Fruit fly (Drosophila melanogaster) whole organism, embryonic: Measurements from ENCODE around the gene CHES-1-like.

Experiments used
- B-H1 ChIP-seq: fragments of 200-800 bp; sonication (Bioruptor generic); IDR thresholded peaks from 3 replicates; pipeline ENCODE4 v1.3.6; 2022; ENCODE audit warnings: missing biosample characterization, missing genetic modification characterization
- Bteb2 ChIP-seq: fragments of 200-800 bp; sonication (Bioruptor generic); optimal IDR thresholded peaks from 2 replicates; lab custom pipeline; 2016; ENCODE audit warnings: missing biosample characterization, missing genetic modification characterization
- CG10209 ChIP-seq: fragments of 200-800 bp; sonication (Bioruptor generic); optimal IDR thresholded peaks from 3 replicates; lab custom pipeline; 2017; ENCODE audit warnings: missing biosample characterization, mild to moderate bottlenecking, missing genetic modification characterization, missing genetic modification reagents
- CG10959 ChIP-seq: fragments of 200-800 bp; sonication (Bioruptor generic); IDR thresholded peaks from 2 replicates; pipeline ENCODE4 v1.3.6; 2022; ENCODE audit warnings: missing biosample characterization, missing genetic modification characterization
- CG11723 ChIP-seq: fragments of 200-800 bp; sonication (Bioruptor generic); optimal IDR thresholded peaks from 2 replicates; lab custom pipeline; 2017; ENCODE audit warnings: missing biosample characterization, mild to moderate bottlenecking, missing genetic modification characterization
- CG13296 ChIP-seq: fragments of 200-800 bp; sonication (Bioruptor generic); optimal IDR thresholded peaks from 3 replicates; lab custom pipeline; 2018; ENCODE audit warnings: missing biosample characterization, mild to moderate bottlenecking, missing genetic modification characterization
- CG14667 ChIP-seq: fragments of 200-800 bp; sonication (Bioruptor generic); IDR thresholded peaks from 2 replicates; pipeline ENCODE4 v1.3.6; 2022; ENCODE audit warnings: missing biosample characterization, missing genetic modification characterization
- CG1602 ChIP-seq: fragments of 200-800 bp; sonication (Bioruptor generic); optimal IDR thresholded peaks from 3 replicates; lab custom pipeline; 2016; ENCODE audit warnings: missing biosample characterization, missing genetic modification characterization
- CG16815 ChIP-seq: fragments of 200-800 bp; sonication (Bioruptor generic); optimal IDR thresholded peaks from 3 replicates; lab custom pipeline; 2017; ENCODE audit warnings: missing biosample characterization, mild to moderate bottlenecking, missing genetic modification characterization
- CG17912 ChIP-seq: fragments of 200-800 bp; sonication (Bioruptor generic); optimal IDR thresholded peaks from 2 replicates; lab custom pipeline; 2018; ENCODE audit warnings: missing biosample characterization, mild to moderate bottlenecking, missing genetic modification characterization
- CG18619 ChIP-seq: fragments of 200-800 bp; sonication (Bioruptor generic); optimal IDR thresholded peaks from 3 replicates; lab custom pipeline; 2017; ENCODE audit warnings: missing biosample characterization, mild to moderate bottlenecking, missing genetic modification characterization
- CG30020 ChIP-seq: fragments of 200-800 bp; optimal IDR thresholded peaks from 2 replicates; lab custom pipeline; 2019; ENCODE audit warnings: missing biosample characterization, mild to moderate bottlenecking, missing genetic modification characterization, moderate library complexity
- CG32767 ChIP-seq: fragments of 200-800 bp; sonication (Bioruptor generic); IDR thresholded peaks from 2 replicates; pipeline ENCODE4 v1.3.6; 2022; ENCODE audit warnings: missing biosample characterization, missing genetic modification characterization
- CG33557 ChIP-seq: fragments of 200-800 bp; sonication (Bioruptor generic); optimal IDR thresholded peaks from 2 replicates; lab custom pipeline; 2019; ENCODE audit warnings: missing biosample characterization, mild to moderate bottlenecking, missing genetic modification characterization, moderate library complexity
- CG6791 ChIP-seq: fragments of 200-800 bp; sonication (Bioruptor generic); IDR thresholded peaks from 3 replicates; pipeline ENCODE4 v1.3.6; 2022; ENCODE audit warnings: missing biosample characterization, missing genetic modification characterization; ENCODE audit not compliant: partially characterized antibody
- Chrac-16 ChIP-seq: fragments of 200-800 bp; sonication (Bioruptor generic); optimal IDR thresholded peaks from 3 replicates; lab custom pipeline; 2016; ENCODE audit warnings: missing biosample characterization, missing genetic modification characterization
- Doc3 ChIP-seq: fragments of 200-800 bp; sonication (Bioruptor generic); IDR thresholded peaks from 3 replicates; pipeline ENCODE4 v1.3.6; 2022; ENCODE audit warnings: missing biosample characterization, missing genetic modification characterization; ENCODE audit not compliant: partially characterized antibody
- ERR ChIP-seq: fragments of 200-800 bp; sonication (Bioruptor generic); optimal IDR thresholded peaks from 2 replicates; lab custom pipeline; 2016; ENCODE audit warnings: missing biosample characterization, missing genetic modification characterization
- HHEX ChIP-seq: fragments of 200-800 bp; sonication (Bioruptor generic); optimal IDR thresholded peaks from 3 replicates; lab custom pipeline; 2017; ENCODE audit warnings: missing biosample characterization, mild to moderate bottlenecking, missing genetic modification characterization, missing genetic modification reagents
- HLH4C ChIP-seq: fragments of 200-800 bp; sonication (Bioruptor generic); IDR thresholded peaks from 3 replicates; pipeline ENCODE4 v1.3.6; 2022; ENCODE audit warnings: missing biosample characterization, missing genetic modification characterization; ENCODE audit not compliant: partially characterized antibody
- Hand ChIP-seq: fragments of 200-800 bp; sonication (Bioruptor generic); optimal IDR thresholded peaks from 2 replicates; lab custom pipeline; 2017; ENCODE audit warnings: mild to moderate bottlenecking, missing biosample characterization, missing genetic modification reagents, missing genetic modification characterization
- Lhr ChIP-seq: fragments of 200-800 bp; sonication (Bioruptor generic); optimal IDR thresholded peaks from 3 replicates; lab custom pipeline; 2017; ENCODE audit warnings: mild to moderate bottlenecking, missing biosample characterization, missing genetic modification reagents, missing genetic modification characterization
- Med ChIP-seq: fragments of 200-800 bp; sonication (Bioruptor generic); peaks from one replicate; lab custom pipeline; 2016; ENCODE audit warnings: missing biosample characterization, missing genetic modification characterization, mild to moderate bottlenecking, inconsistent platforms, moderate library complexity
- Sox100B ChIP-seq: fragments of 200-800 bp; sonication (Bioruptor generic); optimal IDR thresholded peaks from 3 replicates; lab custom pipeline; 2018; ENCODE audit warnings: missing biosample characterization, mild to moderate bottlenecking, missing genetic modification characterization
- bowl ChIP-seq: fragments of 200-800 bp; sonication (Bioruptor generic); IDR thresholded peaks from 2 replicates; pipeline ENCODE4 v1.3.6; 2022; ENCODE audit warnings: missing biosample characterization, missing genetic modification characterization
- cad ChIP-seq: fragments of >200 bp; optimal IDR thresholded peaks from 2 replicates; lab custom pipeline; 2017; ENCODE audit warnings: missing biosample characterization, missing genetic modification characterization
- fd102C ChIP-seq: fragments of 200-800 bp; sonication (Bioruptor generic); optimal IDR thresholded peaks from 2 replicates; lab custom pipeline; 2018; ENCODE audit warnings: missing biosample characterization, mild to moderate bottlenecking, missing genetic modification characterization, moderate library complexity
- fu2 ChIP-seq: fragments of 200-800 bp; sonication (Bioruptor generic); optimal IDR thresholded peaks from 2 replicates; lab custom pipeline; 2016; ENCODE audit warnings: missing biosample characterization, missing genetic modification characterization
- gro ChIP-seq: fragments of 200-800 bp; sonication (Bioruptor generic); optimal IDR thresholded peaks from 2 replicates; lab custom pipeline; 2016; ENCODE audit warnings: missing biosample characterization, missing genetic modification characterization
- gsb-n ChIP-seq: fragments of 200-800 bp; sonication (Bioruptor generic); optimal IDR thresholded peaks from 3 replicates; lab custom pipeline; 2018; ENCODE audit warnings: missing biosample characterization, mild to moderate bottlenecking, missing genetic modification characterization
- hbn ChIP-seq: fragments of 200-800 bp; sonication (Bioruptor generic); IDR thresholded peaks from 2 replicates; pipeline ENCODE4 v1.3.6; 2022; ENCODE audit warnings: missing biosample characterization, missing genetic modification characterization; ENCODE audit not compliant: partially characterized antibody
- her ChIP-seq: fragments of 200-800 bp; sonication (Bioruptor generic); optimal IDR thresholded peaks from 2 replicates; lab custom pipeline; 2016; ENCODE audit warnings: missing biosample characterization, missing genetic modification characterization
- hkb ChIP-seq, 2 experiments: fragments of 200-800 bp in 1 of 2; fragments of >200 bp in 1 of 2; sonication (Bioruptor generic) in 1 of 2; IDR thresholded peaks in 1 of 2; optimal IDR thresholded peaks in 1 of 2; 2 replicates each; pipeline versions ENCODE4 v1.3.6 to Lab custom; 2017 to 2022; ENCODE audit warnings: missing biosample characterization in 1 of 2, missing genetic modification characterization in 1 of 2
- ind ChIP-seq: fragments of 200-800 bp; sonication (Bioruptor generic); optimal IDR thresholded peaks from 3 replicates; lab custom pipeline; 2016; ENCODE audit warnings: missing biosample characterization, missing genetic modification characterization
- kah ChIP-seq: fragments of 200-800 bp; sonication (Bioruptor generic); optimal IDR thresholded peaks from 2 replicates; lab custom pipeline; 2018; ENCODE audit warnings: missing biosample characterization, mild to moderate bottlenecking, missing genetic modification characterization
- ken ChIP-seq: fragments of 200-800 bp; sonication (Bioruptor generic); IDR thresholded peaks from 3 replicates; pipeline ENCODE4 v1.3.6; 2022; ENCODE audit warnings: missing biosample characterization, missing genetic modification characterization
- lola ChIP-seq, 3 experiments: fragments of >200 bp in 2 of 3; fragments of 200-800 bp in 1 of 3; sonication (Bioruptor generic) in 1 of 3; optimal IDR thresholded peaks; 2 replicates each; lab custom pipeline; 2017 to 2019; ENCODE audit warnings: missing biosample characterization in 3 of 3, missing genetic modification characterization in 3 of 3, mild to moderate bottlenecking in 1 of 3, moderate library complexity in 1 of 3
- mam ChIP-seq: fragments of 200-800 bp; sonication (Bioruptor generic); optimal IDR thresholded peaks from 3 replicates; lab custom pipeline; 2016; ENCODE audit warnings: missing biosample characterization, missing genetic modification characterization
- nerfin-2 ChIP-seq: fragments of 200-800 bp; sonication (Bioruptor generic); IDR thresholded peaks from 2 replicates; pipeline ENCODE4 v1.3.6; 2022; ENCODE audit warnings: missing biosample characterization, missing genetic modification characterization; ENCODE audit not compliant: partially characterized antibody
- onecut ChIP-seq: fragments of 200-800 bp; sonication (Bioruptor generic); IDR thresholded peaks from 2 replicates; pipeline ENCODE4 v1.3.6; 2022; ENCODE audit warnings: missing biosample characterization, missing genetic modification characterization
- sim ChIP-seq: fragments of 200-800 bp; sonication (Bioruptor generic); IDR thresholded peaks from 2 replicates; pipeline ENCODE4 v1.3.6; 2022; ENCODE audit warnings: missing biosample characterization, missing genetic modification characterization
- slbo ChIP-seq: fragments of 200-800 bp; sonication (Bioruptor generic); IDR thresholded peaks from 2 replicates; pipeline ENCODE4 v1.3.6; 2022; ENCODE audit warnings: missing biosample characterization, missing genetic modification characterization
- tll ChIP-seq, 2 experiments: fragments of 200-800 bp in 1 of 2; fragments of >200 bp in 1 of 2; sonication (Bioruptor generic) in 1 of 2; optimal IDR thresholded peaks; 2 replicates each; lab custom pipeline; 2017 to 2019; ENCODE audit warnings: missing biosample characterization in 2 of 2, missing genetic modification characterization in 2 of 2, mild to moderate bottlenecking in 1 of 2, moderate library complexity in 1 of 2
- trh ChIP-seq: fragments of 200-800 bp; sonication (Bioruptor generic); optimal IDR thresholded peaks from 2 replicates; lab custom pipeline; 2016; ENCODE audit warnings: missing biosample characterization, missing genetic modification characterization
- unpg ChIP-seq: fragments of 200-800 bp; sonication (Bioruptor generic); optimal IDR thresholded peaks from 3 replicates; lab custom pipeline; 2018; ENCODE audit warnings: missing biosample characterization, mild to moderate bottlenecking, missing genetic modification characterization, moderate library complexity
- zfh2 ChIP-seq: fragments of 200-800 bp; sonication (Bioruptor generic); optimal IDR thresholded peaks from 2 replicates; lab custom pipeline; 2016; ENCODE audit warnings: missing biosample characterization, missing genetic modification characterization

CHES-1-like gene

dm6 chrX:7701282-7702078, 7.7 kb downstream of the CHES-1-like start (continued):
- TF ChIP-seq unpg (GFP tag; lab: Kevin White, UChicago) (peak; percentile 84), Doc3 (GFP tag; lab: Robert Waterston, UW) (no peak), Chrac-16 (peak; percentile 52), mam (GFP tag; lab: Kevin White, UChicago) (peak; percentile 47), CG13296 (peak; percentile 84), ken (GFP tag; lab: Robert Waterston, UW) (no peak)

- peak; percentile 33 for TF ChIP-seq CG30020 (tag; lab: Kevin White, UChicago)
- TF ChIP-seq ind: peak; percentile 98
- TF ChIP-seq HHEX: peak; percentile 92
- peak; percentile 97 for TF ChIP-seq slbo (GFP tag; lab: Robert Waterston, UW)
- TF ChIP-seq kah (GFP tag; lab: Kevin White, UChicago): peak; percentile 85
- peak; percentile 86 for TF ChIP-seq Sox100B (GFP tag; lab: Kevin White, UChicago)
- TF ChIP-seq CG10959 (GFP tag; lab: Robert Waterston, UW): peak; percentile 85
- no peak for TF ChIP-seq CG6791 (GFP tag; lab: Robert Waterston, UW)
- TF ChIP-seq lola (GFP tag; optimal IDR thresholded peaks at IDR 0.05; lab: Kevin White, UChicago): peak in 1 of 3 experiments; percentile 46
- no peak for TF ChIP-seq cad
- peak; percentile 83 for TF ChIP-seq CG11723 (GFP tag; lab: Kevin White, UChicago)
- TF ChIP-seq CG17912 (GFP tag; lab: Kevin White, UChicago): peak; percentile 79
- peak; percentile 90 for TF ChIP-seq bowl (GFP tag; lab: Robert Waterston, UW)
- no peak for TF ChIP-seq HLH4C (GFP tag; lab: Robert Waterston, UW)
- peak; percentile 76 for TF ChIP-seq gsb-n (tag; lab: Kevin White, UChicago)
- TF ChIP-seq Lhr (GFP tag; lab: Kevin White, UChicago): peak; percentile 47
- TF ChIP-seq hkb (optimal IDR thresholded peaks at IDR 0.05; lab: Kevin White, UChicago): no peak
- peak; percentile 92 for TF ChIP-seq hkb (GFP tag; IDR thresholded peaks at IDR 0.05; lab: Robert Waterston, UW)
- TF ChIP-seq Bteb2 (GFP tag; lab: Kevin White, UChicago): peak; percentile 77
- TF ChIP-seq Hand (GFP tag; lab: Kevin White, UChicago): peak; percentile 82
- TF ChIP-seq her (GFP tag; lab: Kevin White, UChicago): peak; percentile 94
- TF ChIP-seq hbn (GFP tag; lab: Robert Waterston, UW): no peak
- peak; percentile 86 for TF ChIP-seq CG10209 (GFP tag; lab: Kevin White, UChicago)
- peak; percentile 99 for TF ChIP-seq Med (GFP tag; lab: Kevin White, UChicago)
- no peak for TF ChIP-seq nerfin-2 (GFP tag; lab: Robert Waterston, UW)
- peak; percentile 84 for TF ChIP-seq CG16815
- TF ChIP-seq CG18619 (GFP tag; lab: Kevin White, UChicago): peak; percentile 90
- TF ChIP-seq trh (GFP tag; lab: Kevin White, UChicago): peak; percentile 39
- peak; percentile 88 for TF ChIP-seq B-H1 (GFP tag; lab: Robert Waterston, UW)
- peak; percentile 83 for TF ChIP-seq fu2 (GFP tag; lab: Kevin White, UChicago)
- peak; percentile 76 for TF ChIP-seq onecut (GFP tag; lab: Robert Waterston, UW)
- TF ChIP-seq sim (GFP tag; lab: Robert Waterston, UW): peak; percentile 79
- peak; percentile 84 for TF ChIP-seq CG32767 (GFP tag; lab: Robert Waterston, UW)
- TF ChIP-seq CG33557: peak; percentile 31
- peak; percentile 84 for TF ChIP-seq CG1602 (GFP tag; lab: Kevin White, UChicago)
- no peak for TF ChIP-seq fd102C (GFP tag; lab: Kevin White, UChicago)
- TF ChIP-seq CG14667: peak; percentile 94
- peak; percentile 96 for TF ChIP-seq zfh2
- peak; percentile 76 for TF ChIP-seq ERR (GFP tag; lab: Kevin White, UChicago)
- TF ChIP-seq tll (GFP tag; optimal IDR thresholded peaks at IDR 0.05; lab: Kevin White, UChicago): no peak
- TF ChIP-seq gro (GFP tag; lab: Kevin White, UChicago): peak; percentile 71
These were observed 8.9 kb downstream of the CHES-1-like start for dm6 chrX:7700239-7700793.
